Worm (Caenorhabditis elegans) whole organism, L4/young adult: ENCODE measurements around the gene F18C5.9.

Experiments used
- W03F9.2 ChIP-seq: fragments of 150-350 bp; optimal IDR thresholded peaks from 2 replicates; lab custom pipeline; 2014; ENCODE audit warnings: missing biosample characterization, missing genetic modification characterization
- dao-5 ChIP-seq: sonication (generic microtip); optimal IDR thresholded peaks from 2 replicates; lab custom pipeline; 2016; ENCODE audit warnings: missing genotype, missing genetic modification characterization, moderate library complexity, missing compliant biosample characterization
- him-1 ChIP-seq: sonication (generic microtip); optimal IDR thresholded peaks from 2 replicates; lab custom pipeline; 2016; ENCODE audit warnings: missing genotype, missing genetic modification reagents, missing genetic modification characterization, missing compliant biosample characterization

- TF ChIP-seq him-1 (tag; lab: Kevin White, UChicago), result no peak
- no peak for TF ChIP-seq W03F9.2 (tag; lab: Kevin White, UChicago)
- TF ChIP-seq dao-5 (tag; lab: Kevin White, UChicago), result no peak
Observed at ce11 chrII:6521316-6521715, 45.6 kb upstream of the F18C5.9 start, which contains the start of gene toe-2.
